Worm (Caenorhabditis elegans) whole organism, L2 larva: ENCODE results near the gene F59B10.2.

Experiments used
- ZK546.5 ChIP-seq: sonication (generic microtip); optimal IDR thresholded peaks from 2 replicates; lab custom pipeline; 2017; ENCODE audit warnings: missing biosample characterization, missing genetic modification characterization
- ama-1 ChIP-seq: fragments of 150-350 bp; optimal IDR thresholded peaks from 2 replicates; lab custom pipeline; 2018; ENCODE audit warnings: inconsistent platforms
- ceh-82 ChIP-seq: fragments of 150-350 bp; optimal IDR thresholded peaks from 2 replicates; lab custom pipeline; 2014; ENCODE audit warnings: missing biosample characterization, missing genetic modification characterization
- lin-13 ChIP-seq: fragments of 150-350 bp; optimal IDR thresholded peaks from 2 replicates; lab custom pipeline; 2014; ENCODE audit warnings: missing biosample characterization, missing genetic modification reagents, missing genetic modification characterization
- mbf-1 ChIP-seq: sonication (generic microtip); optimal IDR thresholded peaks from 2 replicates; lab custom pipeline; 2017; ENCODE audit warnings: missing biosample characterization, missing genetic modification characterization
- nhr-11 ChIP-seq: fragments of 150-350 bp; optimal IDR thresholded peaks from 2 replicates; lab custom pipeline; 2014; ENCODE audit warnings: missing biosample characterization, missing genetic modification characterization
- nhr-12 ChIP-seq: fragments of 150-350 bp; optimal IDR thresholded peaks from 2 replicates; lab custom pipeline; 2014; ENCODE audit warnings: missing biosample characterization, missing genetic modification characterization
- sma-3 ChIP-seq: sonication (generic microtip); optimal IDR thresholded peaks from 2 replicates; lab custom pipeline; 2016; ENCODE audit warnings: missing genetic modification reagents, missing genetic modification characterization, missing compliant biosample characterization
- snpc-4 ChIP-seq: fragments of 150-350 bp; optimal IDR thresholded peaks from 2 replicates; lab custom pipeline; 2014; ENCODE audit warnings: missing biosample characterization, missing genetic modification characterization
- unc-39 ChIP-seq: fragments of 150-350 bp; optimal IDR thresholded peaks from 2 replicates; lab custom pipeline; 2014; ENCODE audit warnings: missing biosample characterization, missing genetic modification characterization
- ztf-1 ChIP-seq: fragments of 200-800 bp; sonication (Bioruptor generic); conservative IDR thresholded peaks from 2 replicates; pipeline ENCODE4 v1.3.6; 2022; ENCODE audit warnings: missing genetic modification characterization, missing compliant biosample characterization
- ztf-11 ChIP-seq: sonication (generic microtip); optimal IDR thresholded peaks from 2 replicates; lab custom pipeline; 2017; ENCODE audit warnings: missing biosample characterization, missing genetic modification characterization

DNA sequence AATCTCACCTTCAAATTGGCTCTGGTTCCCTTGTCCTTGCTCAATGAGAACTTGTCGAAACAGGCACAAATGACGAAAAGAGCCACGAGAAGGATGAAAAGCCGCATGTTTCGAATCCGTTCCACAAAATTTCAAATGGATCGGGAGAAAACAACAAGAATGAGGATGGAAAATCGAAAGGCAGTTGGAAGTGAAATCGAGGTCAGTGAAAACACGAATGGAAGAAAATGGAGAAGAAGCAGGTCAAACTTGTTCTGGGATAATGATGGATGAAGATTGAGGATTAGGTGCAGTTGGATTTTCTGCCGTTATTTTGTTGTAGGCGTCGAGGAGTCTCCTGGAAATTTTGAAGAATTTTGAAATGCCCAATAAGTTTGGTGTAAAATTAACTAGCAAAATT is 13.4 kb upstream of the F59B10.2 start:
- TF ChIP-seq ama-1 (lab: Kevin White, UChicago) (no peak), ceh-82 (tag; lab: Kevin White, UChicago) (no peak), ztf-1 (GFP tag; lab: Robert Waterston, UW) (no peak), ZK546.5 (tag; lab: Kevin White, UChicago) (no peak), nhr-11 (tag; lab: Kevin White, UChicago) (no peak), ztf-11 (tag; lab: Kevin White, UChicago) (no peak), nhr-12 (tag; lab: Kevin White, UChicago) (no peak), mbf-1 (no peak), snpc-4 (tag; lab: Kevin White, UChicago) (no peak), sma-3 (GFP tag; lab: Kevin White, UChicago) (no peak), lin-13 (no peak), unc-39 (tag; lab: Kevin White, UChicago) (no peak)
